Fruit fly (Drosophila melanogaster): ENCODE measurements around the gene GstO1.

The GstO1 gene

dm6 chr3L:8543866-8544265 is 19.2 kb upstream of the GstO1 start (continued):
- TF ChIP-seq CG2202 (tag; optimal IDR thresholded peaks at IDR 0.05) (peak; percentile 19), vfl (GFP tag; optimal IDR thresholded peaks at IDR 0.05) (no peak), Ptx1 (GFP tag; IDR thresholded peaks at IDR 0.05) (peak; percentile 18; the same call in 1 of the 2 replicates), Mes4 (GFP tag; optimal IDR thresholded peaks at IDR 0.05) (peak; percentile 28), dysf (GFP tag; IDR thresholded peaks at IDR 0.05) (0 out of 3 replicates have a peak, but pooled peaks have one; percentile 12), CG2678 (tag; optimal IDR thresholded peaks at IDR 0.05) (peak; percentile 43), CG7372 (GFP tag; IDR thresholded peaks at IDR 0.05) (no peak), CG30403 (GFP tag; optimal IDR thresholded peaks at IDR 0.05) (peak; percentile 9), D19A (tag; optimal IDR thresholded peaks at IDR 0.05) (peak; percentile 37), CG1602 (GFP tag; optimal IDR thresholded peaks at IDR 0.05) (no peak), gcm (GFP tag; optimal IDR thresholded peaks at IDR 0.05) (no peak), chm (GFP tag; IDR thresholded peaks at IDR 0.05) (0 out of 2 replicates have a peak, but pooled peaks have one; percentile 21), CG10267 (tag; optimal IDR thresholded peaks at IDR 0.05) (peak; percentile 2), CG14965 (GFP tag; optimal IDR thresholded peaks at IDR 0.05; ENCODE audit: borderline replicate concordance) (no peak), CG4424 (GFP tag; optimal IDR thresholded peaks at IDR 0.05) (peak; percentile 36), Ssrp (tag; optimal IDR thresholded peaks at IDR 0.05) (peak; percentile 16), D (optimal IDR thresholded peaks at IDR 0.05) (no peak), D (GFP tag; optimal IDR thresholded peaks at IDR 0.05) (peak; percentile 14), PHDP (tag; optimal IDR thresholded peaks at IDR 0.05) (peak; percentile 13), Vsx1 (GFP tag; optimal IDR thresholded peaks at IDR 0.05) (no peak), C15 (GFP tag; IDR thresholded peaks at IDR 0.05) (no peak), abd-A (tag; optimal IDR thresholded peaks at IDR 0.05) (no peak), nerfin-1 (tag; optimal IDR thresholded peaks at IDR 0.05) (peak; percentile 9), gfzf (GFP tag; optimal IDR thresholded peaks at IDR 0.05) (no peak), CG11247 (GFP tag; IDR thresholded peaks at IDR 0.05) (no peak), Ets65A (GFP tag) (peak; percentile 69), CG9727 (GFP tag; optimal IDR thresholded peaks at IDR 0.05) (peak; percentile 9), CG2120 (GFP tag; optimal IDR thresholded peaks at IDR 0.05) (peak; percentile 11), Sox102F (GFP tag; optimal IDR thresholded peaks at IDR 0.05) (peak; percentile 42), CG16779 (GFP tag; IDR thresholded peaks at IDR 0.05) (no peak), CG9817 (tag; optimal IDR thresholded peaks at IDR 0.05) (peak; percentile 2), Oli (tag; optimal IDR thresholded peaks at IDR 0.05) (peak; percentile 13), Sox100B (GFP tag; optimal IDR thresholded peaks at IDR 0.05) (peak; percentile 5), sens-2 (GFP tag; IDR thresholded peaks at IDR 0.05) (no peak), Lhr (GFP tag; optimal IDR thresholded peaks at IDR 0.05) (no peak), CG13424 (tag; optimal IDR thresholded peaks at IDR 0.05) (peak; percentile 40), CG6689 (GFP tag; IDR thresholded peaks at IDR 0.05) (no peak)

dm6 chr3L:8542213-8542612 is 17.5 kb upstream of the GstO1 start:
- TF ChIP-seq TFAM (GFP tag; optimal IDR thresholded peaks at IDR 0.05) (no peak), CG4424 (GFP tag; optimal IDR thresholded peaks at IDR 0.05) (no peak), CG12299 (tag; optimal IDR thresholded peaks at IDR 0.05) (no peak), zfh1 (GFP tag; IDR thresholded peaks at IDR 0.05) (no peak), CG4707 (GFP tag; optimal IDR thresholded peaks at IDR 0.05) (no peak), fu2 (GFP tag; optimal IDR thresholded peaks at IDR 0.05) (no peak), ftz-f1 (GFP tag; optimal IDR thresholded peaks at IDR 0.05) (no peak), CG16815 (GFP tag; optimal IDR thresholded peaks at IDR 0.05) (no peak), stwl (tag; optimal IDR thresholded peaks at IDR 0.05) (no peak), CG10979 (tag; optimal IDR thresholded peaks at IDR 0.05) (peak; percentile 42), CG9437 (GFP tag; optimal IDR thresholded peaks at IDR 0.05) (no peak), wek (GFP tag; optimal IDR thresholded peaks at IDR 0.05) (no peak), CG9932 (GFP tag; IDR thresholded peaks at IDR 0.05) (no peak), Drgx (GFP tag; IDR thresholded peaks at IDR 0.05) (no peak), usp (GFP tag; optimal IDR thresholded peaks at IDR 0.05) (no peak), pum (GFP tag; optimal IDR thresholded peaks at IDR 0.05) (no peak), HLH3B (GFP tag; IDR thresholded peaks at IDR 0.05) (no peak), D19A (tag; optimal IDR thresholded peaks at IDR 0.05) (peak; percentile 6)

All from whole organism, embryonic.